Worm (Caenorhabditis elegans) whole organism, L1 larva: ENCODE data around the gene C04A11.2.

ENCODE experiments used
- ama-1 ChIP-seq: fragments of 150-350 bp; optimal IDR thresholded peaks from 2 replicates; lab custom pipeline; 2014
- ces-1 ChIP-seq: fragments of 150-350 bp; optimal IDR thresholded peaks from 2 replicates; lab custom pipeline; 2014; ENCODE audit warnings: missing biosample characterization, missing genetic modification reagents, missing genetic modification characterization
- egl-13 ChIP-seq: sonication (generic microtip); optimal IDR thresholded peaks from 2 replicates; lab custom pipeline; 2016; ENCODE audit warnings: missing genotype, missing genetic modification reagents, missing genetic modification characterization, missing compliant biosample characterization
- fos-1 ChIP-seq: fragments of 150-350 bp; optimal IDR thresholded peaks from 2 replicates; lab custom pipeline; 2014; ENCODE audit warnings: missing biosample characterization, missing genetic modification characterization
- nhr-84 ChIP-seq: sonication (generic microtip); optimal IDR thresholded peaks from 2 replicates; lab custom pipeline; 2017; ENCODE audit warnings: missing biosample characterization, missing genetic modification characterization
- unc-62 ChIP-seq: fragments of 150-350 bp; optimal IDR thresholded peaks from 2 replicates; lab custom pipeline; 2014; ENCODE audit warnings: missing biosample characterization, missing genetic modification reagents, missing genetic modification characterization

- TF ChIP-seq nhr-84 (tag; lab: Kevin White, UChicago): no peak
- no peak for TF ChIP-seq egl-13 (tag; lab: Kevin White, UChicago)
- TF ChIP-seq ces-1 (GFP tag; lab: Kevin White, UChicago): no peak
- TF ChIP-seq fos-1 (tag; lab: Kevin White, UChicago): no peak
- no peak for TF ChIP-seq ama-1
- TF ChIP-seq unc-62 (GFP tag; lab: Kevin White, UChicago): no peak
Measured at ce11 chrX:13655769-13656168, 12.9 kb downstream of the C04A11.2 start.
